Worm (Caenorhabditis elegans): ENCODE data around the gene K10B2.4.

DNA sequence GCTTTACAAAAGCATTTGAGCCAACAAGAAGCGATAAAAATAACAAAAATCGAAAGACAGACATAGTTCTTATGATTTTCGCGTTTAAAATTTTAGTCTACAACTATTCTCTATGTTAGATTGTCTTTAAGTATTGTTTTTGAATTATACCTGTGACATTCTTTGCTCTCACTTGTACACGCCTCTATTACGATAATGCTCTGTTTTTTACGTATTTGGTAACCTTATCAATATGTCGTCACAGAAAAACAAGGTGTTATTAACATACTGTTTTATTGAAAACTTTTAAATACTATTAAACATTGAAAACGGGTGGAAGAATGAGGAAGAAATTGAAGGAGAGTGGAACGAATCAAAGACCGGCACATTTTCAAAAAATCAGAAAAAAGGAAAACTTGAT, 46.5 kb upstream of the K10B2.4 start, which contains the start of gene spp-11:
- TF ChIP-seq ztf-11 (tag; optimal IDR thresholded peaks at IDR 0.05), result no peak
- no peak for TF ChIP-seq ceh-39 (tag; optimal IDR thresholded peaks at IDR 0.05)
- TF ChIP-seq unc-62 (GFP tag; optimal IDR thresholded peaks at IDR 0.05), result no peak
- no peak for TF ChIP-seq unc-39 (tag; optimal IDR thresholded peaks at IDR 0.05)
- no peak for TF ChIP-seq nhr-237 (tag; optimal IDR thresholded peaks at IDR 0.05)
- TF ChIP-seq drap-1 (GFP tag; optimal IDR thresholded peaks at IDR 0.05), result no peak
- TF ChIP-seq mls-2 (tag; optimal IDR thresholded peaks at IDR 0.05), result no peak
- TF ChIP-seq snpc-4 (tag; optimal IDR thresholded peaks at IDR 0.05), result no peak
- no peak for TF ChIP-seq sptf-1 (tag; optimal IDR thresholded peaks at IDR 0.05)
